Fruit fly (Drosophila melanogaster): ENCODE data around the gene CG33648.

DNA sequence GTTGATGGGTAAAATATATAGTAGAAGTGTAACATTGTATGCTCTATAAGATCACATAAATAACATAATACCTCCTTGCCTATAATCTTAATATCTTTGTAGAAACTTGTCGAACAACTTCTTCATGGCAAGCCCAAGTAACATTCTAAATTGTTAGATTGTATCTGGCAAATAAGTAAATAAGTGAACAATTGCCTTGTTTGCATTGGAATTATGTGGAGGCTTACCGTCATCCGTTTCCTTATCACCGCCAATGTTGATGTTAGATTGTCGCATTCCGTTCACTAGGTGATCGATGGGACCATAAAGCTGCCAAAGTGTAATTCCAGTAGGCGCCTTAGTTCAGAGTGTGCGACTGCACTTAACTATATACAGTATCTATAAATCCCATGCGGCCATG is 32.7 kb downstream of the CG33648 start:
- TF ChIP-seq CG7372 (GFP tag; IDR thresholded peaks at IDR 0.05) (no peak), CG10654 (GFP tag; optimal IDR thresholded peaks at IDR 0.05) (peak; percentile 80), CG9215 (GFP tag; IDR thresholded peaks at IDR 0.05) (no peak), CG6272 (GFP tag; IDR thresholded peaks at IDR 0.05) (no peak), CG6175 (GFP tag; IDR thresholded peaks at IDR 0.05) (no peak), slou (GFP tag; optimal IDR thresholded peaks at IDR 0.05) (peak; percentile 69), pho (GFP tag; optimal IDR thresholded peaks at IDR 0.05) (peak; percentile 43), seq (GFP tag; IDR thresholded peaks at IDR 0.05) (peak; percentile 68; the same call in 1 of the 2 replicates)

All from whole organism, embryonic.